Fruit fly (Drosophila melanogaster): ENCODE measurements around the gene Gr39b.

dm6 chr2L:21370886-21371285 lies 1.4 kb upstream of the Gr39b start, which contains the start of gene CG8665:
- no peak for TF ChIP-seq EcR (GFP tag; optimal IDR thresholded peaks at IDR 0.05)
- no peak for TF ChIP-seq pan (optimal IDR thresholded peaks at IDR 0.05)
- TF ChIP-seq psq (optimal IDR thresholded peaks at IDR 0.05): no peak
- no peak for TF ChIP-seq CG8478 (optimal IDR thresholded peaks at IDR 0.05)
- no peak for TF ChIP-seq usp (GFP tag; optimal IDR thresholded peaks at IDR 0.05)

Measured in whole organism.